Fruit fly (Drosophila melanogaster): ENCODE measurements around the gene okr.

The okr gene

dm6 chr2L:2957547-2958174 lies 34.9 kb downstream of the okr start (continued):
- TF ChIP-seq pzg (GFP tag; optimal IDR thresholded peaks at IDR 0.05) (no peak), CG18599 (GFP tag; optimal IDR thresholded peaks at IDR 0.05) (no peak), sd (tag; optimal IDR thresholded peaks at IDR 0.05) (no peak), Asciz (GFP tag; optimal IDR thresholded peaks at IDR 0.05) (peak; percentile 62), al (GFP tag; IDR thresholded peaks at IDR 0.05) (0 out of 2 replicates have a peak, but pooled peaks have one; percentile 7), esg (GFP tag; conservative IDR thresholded peaks at IDR 0.05) (peak; percentile 47), CG10366 (GFP tag; IDR thresholded peaks at IDR 0.05) (no peak), lola (GFP tag; optimal IDR thresholded peaks at IDR 0.05) (peak in 1 of 3 experiments; percentile 61), jigr1 (GFP tag; IDR thresholded peaks at IDR 0.05) (peak; percentile 59; the same call in 1 of the 3 replicates), Rfx (GFP tag; IDR thresholded peaks at IDR 0.05) (peak; percentile 13; the same call in 1 of the 2 replicates), CG11093 (GFP tag; IDR thresholded peaks at IDR 0.05) (0 out of 3 replicates have a peak, but pooled peaks have one; percentile 19), CG30020 (tag; optimal IDR thresholded peaks at IDR 0.05) (no peak), CG17912 (GFP tag; optimal IDR thresholded peaks at IDR 0.05) (no peak), Lhr (GFP tag; optimal IDR thresholded peaks at IDR 0.05) (peak; percentile 16), Gsc (GFP tag; IDR thresholded peaks at IDR 0.05) (peak; percentile 35; the same call in 1 of the 2 replicates), dati (GFP tag; IDR thresholded peaks at IDR 0.05) (no peak), HHEX (GFP tag; optimal IDR thresholded peaks at IDR 0.05) (no peak), CG7928 (GFP tag; optimal IDR thresholded peaks at IDR 0.05) (no peak), mirr (GFP tag; optimal IDR thresholded peaks at IDR 0.05) (no peak), CG31441 (GFP tag; IDR thresholded peaks at IDR 0.05) (peak; percentile 71), CG12659 (GFP tag; optimal IDR thresholded peaks at IDR 0.05) (peak; percentile 35), ems (GFP tag; optimal IDR thresholded peaks at IDR 0.05) (peak; percentile 60), CG14860 (GFP tag; IDR thresholded peaks at IDR 0.05; ENCODE audit: partially characterized antibody) (no peak), CG12942 (GFP tag; optimal IDR thresholded peaks at IDR 0.05) (no peak), Optix (GFP tag; IDR thresholded peaks at IDR 0.05) (0 out of 3 replicates have a peak, but pooled peaks have one; percentile 38), CG7556 (GFP tag; optimal IDR thresholded peaks at IDR 0.05) (no peak), CG31365 (tag; optimal IDR thresholded peaks at IDR 0.05) (no peak), tll (GFP tag; optimal IDR thresholded peaks at IDR 0.05) (no peak), CG11398 (GFP tag; optimal IDR thresholded peaks at IDR 0.05) (no peak), CG9817 (tag; optimal IDR thresholded peaks at IDR 0.05) (peak; percentile 12), CG10147 (GFP tag; optimal IDR thresholded peaks at IDR 0.05) (no peak), YL-1 (GFP tag; optimal IDR thresholded peaks at IDR 0.05) (no peak), CG10462 (GFP tag; optimal IDR thresholded peaks at IDR 0.05) (no peak), CG12104 (GFP tag; optimal IDR thresholded peaks at IDR 0.05) (no peak), ftz-f1 (GFP tag; optimal IDR thresholded peaks at IDR 0.05) (no peak), CG12744 (GFP tag; optimal IDR thresholded peaks at IDR 0.05) (no peak), Xbp1 (GFP tag; optimal IDR thresholded peaks at IDR 0.05) (peak; percentile 61), CG4617 (GFP tag; optimal IDR thresholded peaks at IDR 0.05; ENCODE audit: borderline replicate concordance) (no peak), CG1832 (GFP tag; optimal IDR thresholded peaks at IDR 0.05) (no peak), Fer3 (tag; optimal IDR thresholded peaks at IDR 0.05) (no peak), zfh1 (GFP tag; IDR thresholded peaks at IDR 0.05) (peak; percentile 29; the same call in 1 of the 3 replicates), usp (GFP tag; optimal IDR thresholded peaks at IDR 0.05) (no peak), tap (tag; optimal IDR thresholded peaks at IDR 0.05) (no peak), Tbp (GFP tag; optimal IDR thresholded peaks at IDR 0.05) (no peak), CG32767 (GFP tag; IDR thresholded peaks at IDR 0.05) (no peak), HmgZ (tag; optimal IDR thresholded peaks at IDR 0.05) (no peak), Hmx (GFP tag; optimal IDR thresholded peaks at IDR 0.05) (no peak), CG17328 (GFP tag; IDR thresholded peaks at IDR 0.05) (no peak), CG17186 (GFP tag; optimal IDR thresholded peaks at IDR 0.05) (no peak)
